Worm (Caenorhabditis elegans): Measurements from ENCODE around the gene R11F4.2.
A peak's percentile ranks its signal among the peaks of the same experiment; 100 is the strongest.

- TF ChIP-seq ces-1 (GFP tag; optimal IDR thresholded peaks at IDR 0.05) (no peak), sptf-1 (tag; optimal IDR thresholded peaks at IDR 0.05) (no peak), pha-4 (tag; optimal IDR thresholded peaks at IDR 0.05) (no peak), blmp-1 (tag; optimal IDR thresholded peaks at IDR 0.05) (no peak), lin-13 (tag; optimal IDR thresholded peaks at IDR 0.05) (no peak), nhr-28 (tag; optimal IDR thresholded peaks at IDR 0.05) (no peak), elt-1 (tag; optimal IDR thresholded peaks at IDR 0.05; ENCODE audit: borderline replicate concordance, insufficient read depth) (peak; percentile 14), lsy-2 (tag; optimal IDR thresholded peaks at IDR 0.05) (no peak), ceh-43 (GFP tag; optimal IDR thresholded peaks at IDR 0.05) (no peak), unc-39 (tag; optimal IDR thresholded peaks at IDR 0.05) (no peak), bed-3 (GFP tag; optimal IDR thresholded peaks at IDR 0.05) (no peak)
Observed at ce11 chrII:4102723-4103122, 19.9 kb downstream of the R11F4.2 start.

Measured in whole organism, mixed stage, embryonic.